Worm (Caenorhabditis elegans) whole organism, L2 larva: ENCODE measurements around the gene cyp-13A11.

ENCODE experiments used
- R02D3.7 ChIP-seq: fragments of 150-350 bp; optimal IDR thresholded peaks from 2 replicates; lab custom pipeline; 2014; ENCODE audit warnings: missing biosample characterization, missing genetic modification characterization
- ZK546.5 ChIP-seq: sonication (generic microtip); optimal IDR thresholded peaks from 2 replicates; lab custom pipeline; 2017; ENCODE audit warnings: missing biosample characterization, missing genetic modification characterization
- ama-1 ChIP-seq: fragments of 150-350 bp; optimal IDR thresholded peaks from 2 replicates; lab custom pipeline; 2018; ENCODE audit warnings: inconsistent platforms
- blmp-1 ChIP-seq: sonication (generic microtip); optimal IDR thresholded peaks from 2 replicates; lab custom pipeline; 2017; ENCODE audit warnings: missing genetic modification characterization, mild to moderate bottlenecking, missing compliant biosample characterization, antibody characterized with exemption, moderate library complexity; ENCODE audit not compliant: insufficient read depth
- ceh-82 ChIP-seq: fragments of 150-350 bp; optimal IDR thresholded peaks from 2 replicates; lab custom pipeline; 2014; ENCODE audit warnings: missing biosample characterization, missing genetic modification characterization
- fos-1 ChIP-seq: fragments of 150-350 bp; optimal IDR thresholded peaks from 2 replicates; lab custom pipeline; 2014; ENCODE audit warnings: missing biosample characterization, missing genetic modification characterization
- lsy-2 ChIP-seq, 2 experiments: fragments of 150-350 bp in 1 of 2; sonication (generic microtip) in 1 of 2; optimal IDR thresholded peaks; 2 replicates each; lab custom pipeline; 2014 to 2017; ENCODE audit warnings: missing biosample characterization in 2 of 2, missing genetic modification characterization in 2 of 2
- mab-5 ChIP-seq: fragments of 150-350 bp; optimal IDR thresholded peaks from 2 replicates; lab custom pipeline; 2014; ENCODE audit warnings: missing biosample characterization, missing genetic modification characterization
- nhr-237 ChIP-seq: fragments of 150-350 bp; optimal IDR thresholded peaks from 2 replicates; lab custom pipeline; 2014; ENCODE audit warnings: missing biosample characterization, missing genetic modification characterization
- nhr-6 ChIP-seq: fragments of 150-350 bp; optimal IDR thresholded peaks from 2 replicates; lab custom pipeline; 2014; ENCODE audit warnings: missing biosample characterization, missing genetic modification characterization
- sem-4 ChIP-seq: fragments of 150-350 bp; optimal IDR thresholded peaks from 2 replicates; lab custom pipeline; 2014; ENCODE audit warnings: missing biosample characterization, missing genetic modification reagents, missing genetic modification characterization
- skn-1 ChIP-seq: sonication (generic microtip); optimal IDR thresholded peaks from 2 replicates; lab custom pipeline; 2017; ENCODE audit warnings: missing biosample characterization, missing genetic modification characterization
- ztf-1 ChIP-seq: fragments of 200-800 bp; sonication (Bioruptor generic); conservative IDR thresholded peaks from 2 replicates; pipeline ENCODE4 v1.3.6; 2022; ENCODE audit warnings: missing genetic modification characterization, missing compliant biosample characterization

DNA sequence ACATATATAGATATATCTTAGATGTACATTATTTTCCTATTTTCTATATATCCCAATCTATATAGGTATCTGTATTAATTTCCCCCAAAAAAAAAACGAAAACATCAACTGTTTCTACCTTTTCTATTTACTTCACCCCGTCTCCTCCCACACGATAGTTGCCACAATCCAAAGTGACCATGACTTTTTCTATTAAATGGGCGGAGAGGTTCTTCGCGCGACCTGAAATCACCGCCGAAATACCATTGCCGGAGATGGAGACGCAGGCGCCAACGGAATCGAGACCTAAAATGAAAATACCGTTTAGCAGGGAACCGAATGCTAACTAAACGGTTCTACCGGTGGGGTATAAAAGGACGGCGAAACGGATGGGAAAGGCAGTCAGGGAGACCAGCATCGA lies 2.2 kb upstream of the cyp-13A11 start, which contains the start of gene col-98:
- no peak for TF ChIP-seq blmp-1 (tag; lab: Kevin White, UChicago)
- no peak for TF ChIP-seq fos-1 (tag; lab: Kevin White, UChicago)
- TF ChIP-seq nhr-237 (tag; lab: Kevin White, UChicago) = no peak
- TF ChIP-seq nhr-6 (tag; lab: Kevin White, UChicago) = no peak
- no peak for TF ChIP-seq sem-4 (tag; lab: Kevin White, UChicago)
- no peak for TF ChIP-seq ceh-82
- TF ChIP-seq R02D3.7 (tag; lab: Kevin White, UChicago) = no peak
- TF ChIP-seq lsy-2 (tag; optimal IDR thresholded peaks at IDR 0.05; lab: Kevin White, UChicago) = no peak
- TF ChIP-seq skn-1 (tag; lab: Kevin White, UChicago) = no peak
- no peak for TF ChIP-seq ama-1 (lab: Kevin White, UChicago)
- TF ChIP-seq ZK546.5 (tag; lab: Kevin White, UChicago) = no peak
- no peak for TF ChIP-seq mab-5
- no peak for TF ChIP-seq ztf-1 (GFP tag; lab: Robert Waterston, UW)
